Worm (Caenorhabditis elegans) whole organism, late embryonic: Measurements from ENCODE around the gene F39G3.4.

Source experiments
- C38D4.7 ChIP-seq: fragments of 200-800 bp; sonication (Bioruptor generic); optimal IDR thresholded peaks from 2 replicates; lab custom pipeline; 2018; ENCODE audit warnings: mild to moderate bottlenecking, missing genetic modification characterization, moderate library complexity, missing compliant biosample characterization
- F13H6.1 ChIP-seq: sonication (generic microtip); optimal IDR thresholded peaks from 2 replicates; lab custom pipeline; 2016; ENCODE audit warnings: missing genetic modification characterization, missing compliant biosample characterization
- K02D7.2 ChIP-seq: sonication (generic microtip); optimal IDR thresholded peaks from 2 replicates; lab custom pipeline; 2017; ENCODE audit warnings: mild to moderate bottlenecking, missing genetic modification characterization, missing compliant biosample characterization
- K09A11.1 ChIP-seq: sonication (generic microtip); optimal IDR thresholded peaks from 2 replicates; lab custom pipeline; 2017; ENCODE audit warnings: antibody characterized with exemption, mild to moderate bottlenecking, missing genetic modification characterization, missing compliant biosample characterization; ENCODE audit not compliant: insufficient read depth
- T23F11.4 ChIP-seq: fragments of 200-800 bp; sonication (Bioruptor generic); optimal IDR thresholded peaks from 2 replicates; lab custom pipeline; 2018; ENCODE audit warnings: mild to moderate bottlenecking, missing genetic modification characterization, missing compliant biosample characterization
- Y22D7AL.16 ChIP-seq: sonication (generic microtip); optimal IDR thresholded peaks from 2 replicates; lab custom pipeline; 2016; ENCODE audit warnings: missing genetic modification characterization, missing compliant biosample characterization
- ahr-1 ChIP-seq: sonication (generic microtip); optimal IDR thresholded peaks from 2 replicates; lab custom pipeline; 2016; ENCODE audit warnings: missing genetic modification characterization, missing compliant biosample characterization
- ceh-14 ChIP-seq: sonication (generic microtip); optimal IDR thresholded peaks from 2 replicates; lab custom pipeline; 2016; ENCODE audit warnings: missing genotype, missing genetic modification characterization, missing compliant biosample characterization
- ceh-2 ChIP-seq: sonication (generic microtip); optimal IDR thresholded peaks from 2 replicates; lab custom pipeline; 2016; ENCODE audit warnings: missing genotype, missing genetic modification characterization, missing compliant biosample characterization
- ceh-22 ChIP-seq: sonication (generic microtip); optimal IDR thresholded peaks from 2 replicates; lab custom pipeline; 2017; ENCODE audit warnings: missing biosample characterization, missing genetic modification characterization
- ceh-24 ChIP-seq: sonication (generic microtip); optimal IDR thresholded peaks from 2 replicates; lab custom pipeline; 2016; ENCODE audit warnings: mild to moderate bottlenecking, missing genetic modification characterization, missing compliant biosample characterization
- ceh-30 ChIP-seq: fragments of 150-350 bp; optimal IDR thresholded peaks from 2 replicates; lab custom pipeline; 2014; ENCODE audit warnings: missing biosample characterization, missing genetic modification characterization
- ceh-31 ChIP-seq: sonication (generic microtip); optimal IDR thresholded peaks from 2 replicates; lab custom pipeline; 2016; ENCODE audit warnings: missing genetic modification characterization, missing compliant biosample characterization
- ceh-34 ChIP-seq: sonication (generic microtip); optimal IDR thresholded peaks from 2 replicates; lab custom pipeline; 2016; ENCODE audit warnings: mild to moderate bottlenecking, missing genetic modification characterization, missing compliant biosample characterization
- ceh-45 ChIP-seq: fragments of 200-800 bp; sonication (Bioruptor generic); IDR thresholded peaks from 2 replicates; pipeline ENCODE4 v1.3.6; 2022; ENCODE audit warnings: missing genetic modification reagents, missing genetic modification characterization, missing compliant biosample characterization
- ceh-48 ChIP-seq: sonication (generic microtip); optimal IDR thresholded peaks from 2 replicates; lab custom pipeline; 2016; ENCODE audit warnings: missing genetic modification characterization, inconsistent platforms, missing compliant biosample characterization
- ceh-9 ChIP-seq: sonication (generic microtip); optimal IDR thresholded peaks from 2 replicates; lab custom pipeline; 2016; ENCODE audit warnings: mild to moderate bottlenecking, missing genetic modification characterization, inconsistent platforms, missing compliant biosample characterization
- che-1 ChIP-seq: sonication (generic microtip); optimal IDR thresholded peaks from 2 replicates; lab custom pipeline; 2016; ENCODE audit warnings: mild to moderate bottlenecking, missing genetic modification characterization, missing compliant biosample characterization
- dve-1 ChIP-seq: sonication (generic microtip); optimal IDR thresholded peaks from 2 replicates; lab custom pipeline; 2017; ENCODE audit warnings: antibody characterized with exemption, mild to moderate bottlenecking, missing genetic modification characterization, missing compliant biosample characterization
- elt-4 ChIP-seq: sonication (generic microtip); optimal IDR thresholded peaks from 2 replicates; lab custom pipeline; 2016; ENCODE audit warnings: missing genetic modification characterization, missing compliant biosample characterization
- ets-4 ChIP-seq: sonication (generic microtip); optimal IDR thresholded peaks from 2 replicates; lab custom pipeline; 2016; ENCODE audit warnings: missing genetic modification characterization, missing compliant biosample characterization
- fax-1 ChIP-seq: sonication (generic microtip); optimal IDR thresholded peaks from 2 replicates; lab custom pipeline; 2016; ENCODE audit warnings: missing genotype, missing genetic modification characterization, missing compliant biosample characterization
- gmeb-2 ChIP-seq: sonication (generic microtip); optimal IDR thresholded peaks from 2 replicates; lab custom pipeline; 2016; ENCODE audit warnings: missing genetic modification characterization, inconsistent platforms, missing compliant biosample characterization
- hlh-13 ChIP-seq: fragments of 200-800 bp; sonication (Bioruptor generic); optimal IDR thresholded peaks from 2 replicates; lab custom pipeline; 2018; ENCODE audit warnings: mild to moderate bottlenecking, missing genetic modification characterization, missing compliant biosample characterization
- hlh-15 ChIP-seq: sonication (generic microtip); optimal IDR thresholded peaks from 2 replicates; lab custom pipeline; 2016; ENCODE audit warnings: missing genetic modification characterization, missing compliant biosample characterization
- hlh-30 ChIP-seq: sonication (generic microtip); optimal IDR thresholded peaks from 2 replicates; lab custom pipeline; 2017; ENCODE audit warnings: antibody characterized with exemption, missing genetic modification characterization, missing compliant biosample characterization; ENCODE audit not compliant: insufficient read depth
- hlh-6 ChIP-seq: sonication (generic microtip); optimal IDR thresholded peaks from 2 replicates; lab custom pipeline; 2016; ENCODE audit warnings: missing genotype, missing genetic modification characterization, missing compliant biosample characterization
- hlh-8 ChIP-seq: sonication (generic microtip); optimal IDR thresholded peaks from 2 replicates; lab custom pipeline; 2016; ENCODE audit warnings: missing genotype, missing genetic modification characterization, missing compliant biosample characterization
- lim-6 ChIP-seq: sonication (generic microtip); optimal IDR thresholded peaks from 2 replicates; lab custom pipeline; 2016; ENCODE audit warnings: missing genetic modification characterization, missing compliant biosample characterization
- nfya-1 ChIP-seq: sonication (generic microtip); optimal IDR thresholded peaks from 2 replicates; lab custom pipeline; 2017; ENCODE audit warnings: missing genetic modification characterization, mild to moderate bottlenecking, missing compliant biosample characterization, antibody characterized with exemption, moderate library complexity
- nhr-11 ChIP-seq: fragments of 150-350 bp; optimal IDR thresholded peaks from 2 replicates; lab custom pipeline; 2014; ENCODE audit warnings: missing biosample characterization, missing genetic modification characterization
- nhr-232 ChIP-seq: sonication (generic microtip); optimal IDR thresholded peaks from 2 replicates; lab custom pipeline; 2016; ENCODE audit warnings: missing genetic modification characterization, missing compliant biosample characterization
- npax-4 ChIP-seq: sonication (generic microtip); optimal IDR thresholded peaks from 2 replicates; lab custom pipeline; 2016; ENCODE audit warnings: missing genetic modification characterization, missing compliant biosample characterization
- pha-4 ChIP-seq: fragments of 150-350 bp; optimal IDR thresholded peaks from 2 replicates; lab custom pipeline; 2018; ENCODE audit warnings: missing biosample characterization, missing genetic modification reagents, missing genetic modification characterization
- pros-1 ChIP-seq: fragments of 150-350 bp; optimal IDR thresholded peaks from 2 replicates; lab custom pipeline; 2014; ENCODE audit warnings: missing biosample characterization, missing genetic modification reagents, missing genetic modification characterization
- ref-2 ChIP-seq: sonication (generic microtip); optimal IDR thresholded peaks from 2 replicates; lab custom pipeline; 2016; ENCODE audit warnings: missing genetic modification characterization, missing compliant biosample characterization
- rnt-1 ChIP-seq: sonication (generic microtip); optimal IDR thresholded peaks from 2 replicates; lab custom pipeline; 2016; ENCODE audit warnings: missing genetic modification characterization, missing compliant biosample characterization
- sdc-2 ChIP-seq: sonication (generic microtip); optimal IDR thresholded peaks from 2 replicates; lab custom pipeline; 2016; ENCODE audit warnings: missing genotype, missing genetic modification characterization, missing compliant biosample characterization
- sox-2 ChIP-seq: fragments of 200-800 bp; sonication (Bioruptor generic); IDR thresholded peaks from 2 replicates; pipeline ENCODE4 v1.3.6; 2022; ENCODE audit warnings: missing genetic modification reagents, missing genetic modification characterization, missing compliant biosample characterization
- sox-4 ChIP-seq: sonication (generic microtip); optimal IDR thresholded peaks from 2 replicates; lab custom pipeline; 2017; ENCODE audit warnings: mild to moderate bottlenecking, missing genetic modification characterization, inconsistent platforms, missing compliant biosample characterization
- syd-9 ChIP-seq: sonication (generic microtip); optimal IDR thresholded peaks from 2 replicates; lab custom pipeline; 2016; ENCODE audit warnings: mild to moderate bottlenecking, missing genetic modification characterization, moderate library complexity, missing compliant biosample characterization
- tbx-2 ChIP-seq: sonication (generic microtip); optimal IDR thresholded peaks from 2 replicates; lab custom pipeline; 2016; ENCODE audit warnings: missing genetic modification characterization, missing compliant biosample characterization
- ttx-3 ChIP-seq: sonication (generic microtip); optimal IDR thresholded peaks from 2 replicates; lab custom pipeline; 2016; ENCODE audit warnings: missing genetic modification reagents, missing genetic modification characterization, missing compliant biosample characterization
- unc-42 ChIP-seq: sonication (generic microtip); optimal IDR thresholded peaks from 2 replicates; lab custom pipeline; 2016; ENCODE audit warnings: missing genotype, missing genetic modification characterization, missing compliant biosample characterization
- unc-55 ChIP-seq: sonication (generic microtip); optimal IDR thresholded peaks from 2 replicates; lab custom pipeline; 2017; ENCODE audit warnings: missing biosample characterization, missing genetic modification reagents, missing genetic modification characterization
- unc-86 ChIP-seq: sonication (generic microtip); optimal IDR thresholded peaks from 2 replicates; lab custom pipeline; 2016; ENCODE audit warnings: missing genetic modification characterization, missing compliant biosample characterization
- zip-5 ChIP-seq: sonication (generic microtip); optimal IDR thresholded peaks from 2 replicates; lab custom pipeline; 2016; ENCODE audit warnings: missing genetic modification characterization, missing compliant biosample characterization
- ztf-16 ChIP-seq: sonication (generic microtip); optimal IDR thresholded peaks from 2 replicates; lab custom pipeline; 2017; ENCODE audit warnings: missing genetic modification characterization, missing compliant biosample characterization

F39G3.4 gene

ce11 chrV:4731154-4731961, 6.8 kb downstream of the F39G3.4 start, which contains the start of gene F39G3.3 (continued):
- TF ChIP-seq elt-4 (tag; lab: Kevin White, UChicago) (no peak), nhr-232 (peak; percentile 69), ztf-16 (peak; percentile 74), unc-42 (peak; percentile 92), nhr-11 (tag; lab: Kevin White, UChicago) (no peak), npax-4 (peak; percentile 80), K02D7.2 (tag; lab: Kevin White, UChicago) (peak; percentile 83), ceh-30 (tag; lab: Kevin White, UChicago) (peak; percentile 26), fax-1 (tag; lab: Kevin White, UChicago) (peak; percentile 92), ceh-24 (peak; percentile 65), C38D4.7 (peak; percentile 83), ceh-2 (peak; percentile 91), hlh-30 (tag; lab: Kevin White, UChicago) (no peak), ceh-14 (tag; lab: Kevin White, UChicago) (peak; percentile 97), ceh-45 (GFP tag; lab: Robert Waterston, UW) (peak; percentile 68), dve-1 (no peak), T23F11.4 (peak; percentile 65), zip-5 (tag; lab: Kevin White, UChicago) (peak; percentile 86), ceh-22 (tag; lab: Kevin White, UChicago) (no peak), pha-4 (no peak), hlh-15 (tag; lab: Kevin White, UChicago) (peak; percentile 79), unc-55 (GFP tag; lab: Kevin White, UChicago) (no peak), sdc-2 (peak; percentile 67), Y22D7AL.16 (tag; lab: Kevin White, UChicago) (peak; percentile 54), ets-4 (tag; lab: Kevin White, UChicago) (peak; percentile 66), F13H6.1 (tag; lab: Kevin White, UChicago) (peak; percentile 74), ceh-48 (peak; percentile 88), nfya-1 (peak; percentile 89), ceh-31 (tag; lab: Kevin White, UChicago) (peak; percentile 89), gmeb-2 (peak; percentile 86), ceh-34 (tag; lab: Kevin White, UChicago) (peak; percentile 86), ahr-1 (tag; lab: Kevin White, UChicago) (peak; percentile 78), lim-6 (tag; lab: Kevin White, UChicago) (peak; percentile 62), pros-1 (tag; lab: Kevin White, UChicago) (no peak), K09A11.1 (tag; lab: Kevin White, UChicago) (peak; percentile 80), ceh-9 (tag; lab: Kevin White, UChicago) (no peak), unc-86 (tag; lab: Kevin White, UChicago) (peak; percentile 93), rnt-1 (peak; percentile 82), ref-2 (tag; lab: Kevin White, UChicago) (peak; percentile 71), hlh-8 (peak; percentile 89), hlh-13 (GFP tag; lab: Kevin White, UChicago) (peak; percentile 70), syd-9 (tag; lab: Kevin White, UChicago) (peak; percentile 77), sox-2 (GFP tag; lab: Robert Waterston, UW) (peak; percentile 82), sox-4 (tag; lab: Kevin White, UChicago) (peak; percentile 88), che-1 (peak; percentile 77), tbx-2 (tag; lab: Kevin White, UChicago) (peak; percentile 89), hlh-6 (tag; lab: Kevin White, UChicago) (peak; percentile 76), ttx-3 (tag; lab: Kevin White, UChicago) (peak; percentile 91)
- TF ChIP-seq, all 69 proteins: peak for 57
